Worm (Caenorhabditis elegans): ENCODE results near the gene cas-1.
A peak's percentile ranks its signal among the peaks of the same experiment; 100 is the strongest.

cas-1 gene

ce11 chrX:16811974-16812373, 1.5 kb downstream of the cas-1 start:
- TF ChIP-seq hmg-4 (GFP tag; optimal IDR thresholded peaks at IDR 0.05) (no peak), ets-7 (tag; optimal IDR thresholded peaks at IDR 0.05) (no peak)

- TF ChIP-seq tbx-11 (GFP tag; IDR thresholded peaks at IDR 0.05): no peak
- no peak for TF ChIP-seq F13C5.2 (tag; optimal IDR thresholded peaks at IDR 0.05)
- TF ChIP-seq hmbx-1 (tag; optimal IDR thresholded peaks at IDR 0.05): no peak
Measured at ce11 chrX:16809689-16810088, 3.8 kb downstream of the cas-1 start.

- no peak for TF ChIP-seq scrt-1 (GFP tag; IDR thresholded peaks at IDR 0.05)
- no peak for TF ChIP-seq pes-1 (GFP tag; IDR thresholded peaks at IDR 0.05)
- TF ChIP-seq sea-1 (GFP tag; conservative IDR thresholded peaks at IDR 0.05): no peak
- no peak for TF ChIP-seq tra-4 (tag; optimal IDR thresholded peaks at IDR 0.05)
- no peak for TF ChIP-seq tbx-37 (GFP tag; conservative IDR thresholded peaks at IDR 0.05)
- TF ChIP-seq F13C5.2 (tag; optimal IDR thresholded peaks at IDR 0.05): no peak
- TF ChIP-seq hmg-4 (GFP tag; optimal IDR thresholded peaks at IDR 0.05): no peak
- no peak for TF ChIP-seq hnd-1 (tag; optimal IDR thresholded peaks at IDR 0.05)
- TF ChIP-seq aly-1 (tag; optimal IDR thresholded peaks at IDR 0.05): no peak
- TF ChIP-seq ceh-13 (GFP tag; optimal IDR thresholded peaks at IDR 0.05): no peak
- TF ChIP-seq tbx-11 (GFP tag; IDR thresholded peaks at IDR 0.05): no peak
- no peak for TF ChIP-seq ama-1 (optimal IDR thresholded peaks at IDR 0.05)
- no peak for TF ChIP-seq flt-1 (GFP tag; IDR thresholded peaks at IDR 0.05)
Measured at ce11 chrX:16808526-16808925, 4.9 kb downstream of the cas-1 start.

- TF ChIP-seq aly-1 (tag; optimal IDR thresholded peaks at IDR 0.05) (no peak), ceh-36 (tag; optimal IDR thresholded peaks at IDR 0.05) (no peak), tbx-11 (GFP tag; IDR thresholded peaks at IDR 0.05) (no peak), F13C5.2 (tag; optimal IDR thresholded peaks at IDR 0.05) (no peak), hnd-1 (tag; optimal IDR thresholded peaks at IDR 0.05) (no peak), ets-7 (tag; optimal IDR thresholded peaks at IDR 0.05) (no peak), hmg-4 (GFP tag; optimal IDR thresholded peaks at IDR 0.05) (no peak), pes-1 (GFP tag; IDR thresholded peaks at IDR 0.05) (no peak), flt-1 (GFP tag; IDR thresholded peaks at IDR 0.05) (no peak), ama-1 (optimal IDR thresholded peaks at IDR 0.05) (no peak), tra-4 (tag; optimal IDR thresholded peaks at IDR 0.05) (no peak), scrt-1 (GFP tag; IDR thresholded peaks at IDR 0.05) (no peak), tbx-37 (GFP tag; conservative IDR thresholded peaks at IDR 0.05) (no peak), B0310.2 (tag; optimal IDR thresholded peaks at IDR 0.05) (no peak), ceh-13 (GFP tag; optimal IDR thresholded peaks at IDR 0.05) (no peak), hmbx-1 (tag; optimal IDR thresholded peaks at IDR 0.05) (no peak), sea-1 (GFP tag; conservative IDR thresholded peaks at IDR 0.05) (no peak)
Measured at ce11 chrX:16807015-16807414, 6.4 kb downstream of the cas-1 start, which contains the start of gene mec-4. Gene mec-4 (minus strand): TSS chrX:16807115.

- TF ChIP-seq hmg-4 (GFP tag; optimal IDR thresholded peaks at IDR 0.05) (no peak), hmbx-1 (tag; optimal IDR thresholded peaks at IDR 0.05) (no peak), scrt-1 (GFP tag; IDR thresholded peaks at IDR 0.05) (no peak), aly-1 (tag; optimal IDR thresholded peaks at IDR 0.05) (no peak), B0310.2 (tag; optimal IDR thresholded peaks at IDR 0.05) (no peak), tbx-37 (GFP tag; conservative IDR thresholded peaks at IDR 0.05) (no peak), tbx-11 (GFP tag; IDR thresholded peaks at IDR 0.05) (no peak), flt-1 (GFP tag; IDR thresholded peaks at IDR 0.05) (no peak)
Measured at ce11 chrX:16803545-16803944, 9.9 kb downstream of the cas-1 start.

- TF ChIP-seq hmg-4 (GFP tag; optimal IDR thresholded peaks at IDR 0.05): peak; percentile 37
- peak; percentile 42 for TF ChIP-seq F13C5.2 (tag; optimal IDR thresholded peaks at IDR 0.05)
- TF ChIP-seq tbx-37 (GFP tag; conservative IDR thresholded peaks at IDR 0.05): no peak
Measured at ce11 chrX:16799065-16799663, 14.3 kb downstream of the cas-1 start.

- no peak for TF ChIP-seq F13C5.2 (tag; optimal IDR thresholded peaks at IDR 0.05)
- no peak for TF ChIP-seq sea-1 (GFP tag; conservative IDR thresholded peaks at IDR 0.05)
- no peak for TF ChIP-seq ceh-13 (GFP tag; optimal IDR thresholded peaks at IDR 0.05)
- TF ChIP-seq flt-1 (GFP tag; IDR thresholded peaks at IDR 0.05): no peak
- no peak for TF ChIP-seq ceh-36 (tag; optimal IDR thresholded peaks at IDR 0.05)
- no peak for TF ChIP-seq tbx-11 (GFP tag; IDR thresholded peaks at IDR 0.05)
- no peak for TF ChIP-seq ama-1 (optimal IDR thresholded peaks at IDR 0.05)
- TF ChIP-seq pes-1 (GFP tag; IDR thresholded peaks at IDR 0.05): no peak
- no peak for TF ChIP-seq hmg-4 (GFP tag; optimal IDR thresholded peaks at IDR 0.05)
- no peak for TF ChIP-seq ets-7 (tag; optimal IDR thresholded peaks at IDR 0.05)
- no peak for TF ChIP-seq scrt-1 (GFP tag; IDR thresholded peaks at IDR 0.05)
- TF ChIP-seq hmbx-1 (tag; optimal IDR thresholded peaks at IDR 0.05): no peak
- TF ChIP-seq tbx-37 (GFP tag; conservative IDR thresholded peaks at IDR 0.05): no peak
- no peak for TF ChIP-seq hnd-1 (tag; optimal IDR thresholded peaks at IDR 0.05)
- no peak for TF ChIP-seq B0310.2 (tag; optimal IDR thresholded peaks at IDR 0.05)
- no peak for TF ChIP-seq tra-4 (tag; optimal IDR thresholded peaks at IDR 0.05)
- no peak for TF ChIP-seq aly-1 (tag; optimal IDR thresholded peaks at IDR 0.05)
Measured at ce11 chrX:16798621-16799020, 14.8 kb downstream of the cas-1 start.

ce11 chrX:16796826-16797225, 16.6 kb downstream of the cas-1 start:
- TF ChIP-seq hmg-4 (GFP tag; optimal IDR thresholded peaks at IDR 0.05) (peak; percentile 50), aly-1 (tag; optimal IDR thresholded peaks at IDR 0.05) (peak; percentile 16), scrt-1 (GFP tag; IDR thresholded peaks at IDR 0.05) (no peak), ama-1 (optimal IDR thresholded peaks at IDR 0.05) (no peak)

- TF ChIP-seq tbx-37 (GFP tag; conservative IDR thresholded peaks at IDR 0.05) (no peak), flt-1 (GFP tag; IDR thresholded peaks at IDR 0.05) (no peak), tbx-11 (GFP tag; IDR thresholded peaks at IDR 0.05) (no peak), aly-1 (tag; optimal IDR thresholded peaks at IDR 0.05) (no peak), ceh-13 (GFP tag; optimal IDR thresholded peaks at IDR 0.05) (no peak), hnd-1 (tag; optimal IDR thresholded peaks at IDR 0.05) (no peak), sea-1 (GFP tag; conservative IDR thresholded peaks at IDR 0.05) (no peak), hmbx-1 (tag; optimal IDR thresholded peaks at IDR 0.05) (no peak), pes-1 (GFP tag; IDR thresholded peaks at IDR 0.05) (no peak)
Measured at ce11 chrX:16795978-16796377, 17.5 kb downstream of the cas-1 start, which contains the start of gene aak-2. Gene aak-2 (plus strand): TSS chrX:16796087.

Measured in whole organism, early embryonic.